Worm (Caenorhabditis elegans) whole organism, late embryonic: Measurements from ENCODE around the gene nhr-277.
"Not testable (repeated sequence)": the region's sequence is repeated elsewhere in the genome, so short reads cannot be mapped to it uniquely, and the experiment has no call there.

ENCODE experiments used
- C08G9.2 ChIP-seq: sonication (generic microtip); optimal IDR thresholded peaks from 2 replicates; lab custom pipeline; 2016; ENCODE audit warnings: mild to moderate bottlenecking, missing genetic modification characterization, moderate library complexity, missing compliant biosample characterization
- F13H6.1 ChIP-seq: sonication (generic microtip); optimal IDR thresholded peaks from 2 replicates; lab custom pipeline; 2016; ENCODE audit warnings: missing genetic modification characterization, missing compliant biosample characterization
- K02D7.2 ChIP-seq: sonication (generic microtip); optimal IDR thresholded peaks from 2 replicates; lab custom pipeline; 2017; ENCODE audit warnings: mild to moderate bottlenecking, missing genetic modification characterization, missing compliant biosample characterization
- ceh-19 ChIP-seq: fragments of 200-800 bp; sonication (Bioruptor generic); optimal IDR thresholded peaks from 2 replicates; lab custom pipeline; 2018; ENCODE audit warnings: mild to moderate bottlenecking, missing genetic modification characterization, missing compliant biosample characterization
- ceh-22 ChIP-seq: sonication (generic microtip); optimal IDR thresholded peaks from 2 replicates; lab custom pipeline; 2017; ENCODE audit warnings: missing biosample characterization, missing genetic modification characterization
- ceh-31 ChIP-seq: sonication (generic microtip); optimal IDR thresholded peaks from 2 replicates; lab custom pipeline; 2016; ENCODE audit warnings: missing genetic modification characterization, missing compliant biosample characterization
- ceh-34 ChIP-seq: sonication (generic microtip); optimal IDR thresholded peaks from 2 replicates; lab custom pipeline; 2016; ENCODE audit warnings: mild to moderate bottlenecking, missing genetic modification characterization, missing compliant biosample characterization
- ceh-45 ChIP-seq: fragments of 200-800 bp; sonication (Bioruptor generic); IDR thresholded peaks from 2 replicates; pipeline ENCODE4 v1.3.6; 2022; ENCODE audit warnings: missing genetic modification reagents, missing genetic modification characterization, missing compliant biosample characterization
- ceh-48 ChIP-seq: sonication (generic microtip); optimal IDR thresholded peaks from 2 replicates; lab custom pipeline; 2016; ENCODE audit warnings: missing genetic modification characterization, inconsistent platforms, missing compliant biosample characterization
- ceh-6 ChIP-seq: fragments of 200-800 bp; sonication (Bioruptor generic); optimal IDR thresholded peaks from 2 replicates; lab custom pipeline; 2018; ENCODE audit warnings: mild to moderate bottlenecking, missing genetic modification characterization, missing compliant biosample characterization
- che-1 ChIP-seq: sonication (generic microtip); optimal IDR thresholded peaks from 2 replicates; lab custom pipeline; 2016; ENCODE audit warnings: mild to moderate bottlenecking, missing genetic modification characterization, missing compliant biosample characterization
- elt-2 ChIP-seq: sonication (generic microtip); optimal IDR thresholded peaks from 2 replicates; lab custom pipeline; 2016; ENCODE audit warnings: missing genetic modification reagents, missing genetic modification characterization, missing compliant biosample characterization
- fkh-10 ChIP-seq: fragments of 150-350 bp; optimal IDR thresholded peaks from 2 replicates; lab custom pipeline; 2014; ENCODE audit warnings: missing biosample characterization, missing genetic modification reagents, missing genetic modification characterization
- hlh-13 ChIP-seq: fragments of 200-800 bp; sonication (Bioruptor generic); optimal IDR thresholded peaks from 2 replicates; lab custom pipeline; 2018; ENCODE audit warnings: mild to moderate bottlenecking, missing genetic modification characterization, missing compliant biosample characterization
- hlh-15 ChIP-seq: sonication (generic microtip); optimal IDR thresholded peaks from 2 replicates; lab custom pipeline; 2016; ENCODE audit warnings: missing genetic modification characterization, missing compliant biosample characterization
- hlh-30 ChIP-seq: sonication (generic microtip); optimal IDR thresholded peaks from 2 replicates; lab custom pipeline; 2017; ENCODE audit warnings: antibody characterized with exemption, missing genetic modification characterization, missing compliant biosample characterization; ENCODE audit not compliant: insufficient read depth
- lim-6 ChIP-seq: sonication (generic microtip); optimal IDR thresholded peaks from 2 replicates; lab custom pipeline; 2016; ENCODE audit warnings: missing genetic modification characterization, missing compliant biosample characterization
- lin-11 ChIP-seq: fragments of 200-800 bp; sonication (Bioruptor generic); optimal IDR thresholded peaks from 2 replicates; lab custom pipeline; 2018; ENCODE audit warnings: mild to moderate bottlenecking, missing genetic modification characterization, missing compliant biosample characterization
- madf-2 ChIP-seq: sonication (generic microtip); optimal IDR thresholded peaks from 2 replicates; lab custom pipeline; 2017; ENCODE audit warnings: missing genetic modification characterization, missing compliant biosample characterization
- mec-3 ChIP-seq: sonication (generic microtip); optimal IDR thresholded peaks from 2 replicates; lab custom pipeline; 2016; ENCODE audit warnings: borderline replicate concordance, missing genetic modification characterization, missing compliant biosample characterization
- nfya-1 ChIP-seq: sonication (generic microtip); optimal IDR thresholded peaks from 2 replicates; lab custom pipeline; 2017; ENCODE audit warnings: missing genetic modification characterization, mild to moderate bottlenecking, missing compliant biosample characterization, antibody characterized with exemption, moderate library complexity
- nhr-232 ChIP-seq: sonication (generic microtip); optimal IDR thresholded peaks from 2 replicates; lab custom pipeline; 2016; ENCODE audit warnings: missing genetic modification characterization, missing compliant biosample characterization
- npax-4 ChIP-seq: sonication (generic microtip); optimal IDR thresholded peaks from 2 replicates; lab custom pipeline; 2016; ENCODE audit warnings: missing genetic modification characterization, missing compliant biosample characterization
- pag-3 ChIP-seq: sonication (generic microtip); optimal IDR thresholded peaks from 2 replicates; lab custom pipeline; 2016; ENCODE audit warnings: missing compliant biosample characterization, missing genetic modification characterization, borderline replicate concordance
- pax-1 ChIP-seq: fragments of 150-350 bp; optimal IDR thresholded peaks from 2 replicates; lab custom pipeline; 2014; ENCODE audit warnings: missing biosample characterization, missing genetic modification characterization
- rnt-1 ChIP-seq: sonication (generic microtip); optimal IDR thresholded peaks from 2 replicates; lab custom pipeline; 2016; ENCODE audit warnings: missing genetic modification characterization, missing compliant biosample characterization
- sox-2 ChIP-seq: fragments of 200-800 bp; sonication (Bioruptor generic); IDR thresholded peaks from 2 replicates; pipeline ENCODE4 v1.3.6; 2022; ENCODE audit warnings: missing genetic modification reagents, missing genetic modification characterization, missing compliant biosample characterization
- syd-9 ChIP-seq: sonication (generic microtip); optimal IDR thresholded peaks from 2 replicates; lab custom pipeline; 2016; ENCODE audit warnings: mild to moderate bottlenecking, missing genetic modification characterization, moderate library complexity, missing compliant biosample characterization
- tbx-2 ChIP-seq: sonication (generic microtip); optimal IDR thresholded peaks from 2 replicates; lab custom pipeline; 2016; ENCODE audit warnings: missing genetic modification characterization, missing compliant biosample characterization
- unc-3 ChIP-seq, 2 experiments: fragments of 200-800 bp in 1 of 2; sonication (Bioruptor generic) in 1 of 2; sonication (generic microtip) in 1 of 2; conservative IDR thresholded peaks in 1 of 2; optimal IDR thresholded peaks in 1 of 2; 2 replicates each; pipeline versions ENCODE4 v1.3.6 to Lab custom; 2016 to 2022; ENCODE audit warnings: missing compliant biosample characterization in 2 of 2, missing genetic modification characterization in 2 of 2, missing genetic modification reagents in 1 of 2
- unc-42 ChIP-seq: sonication (generic microtip); optimal IDR thresholded peaks from 2 replicates; lab custom pipeline; 2016; ENCODE audit warnings: missing genotype, missing genetic modification characterization, missing compliant biosample characterization
- unc-55 ChIP-seq: sonication (generic microtip); optimal IDR thresholded peaks from 2 replicates; lab custom pipeline; 2017; ENCODE audit warnings: missing biosample characterization, missing genetic modification reagents, missing genetic modification characterization

The nhr-277 gene

DNA sequence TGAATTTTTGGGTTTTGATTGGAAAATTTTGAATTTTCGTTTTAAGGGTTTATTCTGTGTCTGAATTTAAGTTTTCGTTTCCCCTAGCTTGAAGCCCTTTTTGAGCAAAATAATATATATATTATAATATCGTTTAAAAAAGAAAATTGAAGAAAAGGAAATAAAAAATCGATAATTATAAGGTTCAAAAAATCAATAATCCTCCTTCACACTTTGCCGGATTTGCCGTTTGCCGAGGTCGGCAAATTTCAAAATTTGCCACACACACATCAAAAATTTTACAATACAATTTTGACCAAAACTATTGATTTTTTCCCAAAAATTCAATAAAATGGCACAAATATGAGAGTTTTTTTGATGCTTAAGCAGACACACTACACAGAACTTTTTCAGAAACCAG lies 6.2 kb upstream of the nhr-277 start:
- TF ChIP-seq nhr-232 (tag; lab: Kevin White, UChicago) (no peak), pax-1 (no peak), ceh-31 (tag; lab: Kevin White, UChicago) (no peak), nfya-1 (tag; lab: Kevin White, UChicago) (no peak), pag-3 (tag; lab: Kevin White, UChicago) (no peak), tbx-2 (no peak), ceh-19 (GFP tag; lab: Kevin White, UChicago) (no peak), ceh-22 (tag; lab: Kevin White, UChicago) (no peak), ceh-48 (no peak), hlh-15 (tag; lab: Kevin White, UChicago) (no peak), fkh-10 (GFP tag; lab: Kevin White, UChicago) (no peak), ceh-6 (GFP tag; lab: Kevin White, UChicago) (no peak), unc-55 (GFP tag; lab: Kevin White, UChicago) (no peak), K02D7.2 (tag; lab: Kevin White, UChicago) (no peak), hlh-13 (GFP tag; lab: Kevin White, UChicago) (no peak)
- TF ChIP-seq, all 69 proteins: peak for 0

ce11 chrIV:2738466-2738865 lies 4.3 kb upstream of the nhr-277 start:
- TF ChIP-seq C08G9.2 (tag; lab: Kevin White, UChicago) (no peak), che-1 (tag; lab: Kevin White, UChicago) (no peak), lin-11 (no peak), lim-6 (tag; lab: Kevin White, UChicago) (no peak), npax-4 (tag; lab: Kevin White, UChicago) (no peak), mec-3 (tag; lab: Kevin White, UChicago) (no peak)

- TF ChIP-seq che-1 (tag; lab: Kevin White, UChicago): peak; percentile 45
- TF ChIP-seq ceh-34 (tag; lab: Kevin White, UChicago): peak; percentile 4
- TF ChIP-seq ceh-45 (GFP tag; lab: Robert Waterston, UW): peak; percentile 84
- peak; percentile 71 for TF ChIP-seq sox-2
- TF ChIP-seq unc-3 (GFP tag; conservative IDR thresholded peaks at IDR 0.05; lab: Robert Waterston, UW): peak; percentile 82
- TF ChIP-seq unc-3 (tag; optimal IDR thresholded peaks at IDR 0.05; lab: Kevin White, UChicago): not testable (repeated sequence)
These were observed 2.8 kb upstream of the nhr-277 start for ce11 chrIV:2740035-2740434.

DNA sequence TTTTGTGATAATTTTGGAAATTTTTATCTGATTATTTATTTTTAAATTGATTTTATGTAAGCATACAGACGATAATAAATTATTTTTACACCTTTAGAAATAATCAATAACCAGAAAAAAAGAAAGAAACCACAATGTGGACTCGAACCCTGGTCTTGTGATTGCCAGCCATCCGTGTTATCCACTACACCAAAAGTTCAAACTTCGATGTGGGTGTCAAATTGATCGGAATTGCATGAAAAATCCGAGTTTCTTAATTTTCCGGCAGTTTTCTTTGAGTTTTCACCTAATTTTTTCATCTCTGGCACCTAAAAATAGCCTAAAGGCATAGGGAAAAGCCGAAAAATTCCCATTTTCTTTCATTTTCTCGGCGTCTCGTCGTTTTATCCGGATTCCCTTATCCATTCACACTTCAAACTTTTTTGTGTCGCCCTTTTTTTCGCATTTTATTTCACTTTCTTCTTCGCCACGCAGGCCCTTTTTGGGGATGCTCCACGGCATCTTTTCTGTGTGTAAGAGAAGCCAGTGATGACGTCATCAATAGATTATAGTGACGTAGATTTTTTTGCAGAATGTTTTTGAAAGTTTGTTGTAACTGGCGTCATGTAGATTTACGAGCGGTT lies 4.7 kb downstream of the nhr-277 start:
- TF ChIP-seq ceh-6 (GFP tag; lab: Kevin White, UChicago) (no peak), madf-2 (tag; lab: Kevin White, UChicago) (no peak), unc-42 (tag; lab: Kevin White, UChicago) (peak; percentile 3)

- TF ChIP-seq elt-2 (tag; lab: Kevin White, UChicago) (peak; percentile 66), unc-42 (tag; lab: Kevin White, UChicago) (no peak)
- TF ChIP-seq, all 69 proteins: peak for 1
These were observed 6.2 kb downstream of the nhr-277 start for ce11 chrIV:2748863-2749451.

ce11 chrIV:2750607-2751006 lies 7.8 kb downstream of the nhr-277 start:
- TF ChIP-seq hlh-30 (no peak), pax-1 (no peak), syd-9 (no peak), ceh-34 (tag; lab: Kevin White, UChicago) (no peak), F13H6.1 (tag; lab: Kevin White, UChicago) (no peak), rnt-1 (no peak), ceh-31 (tag; lab: Kevin White, UChicago) (no peak), ceh-22 (tag; lab: Kevin White, UChicago) (no peak), hlh-13 (GFP tag; lab: Kevin White, UChicago) (no peak)
